Worm (Caenorhabditis elegans) whole organism, L2 larva: ENCODE measurements around the gene dmd-6.
A peak's percentile ranks its signal among the peaks of the same experiment; 100 is the strongest.

Source experiments
- C34F6.9 ChIP-seq: fragments of 150-350 bp; optimal IDR thresholded peaks from 2 replicates; lab custom pipeline; 2014; ENCODE audit warnings: missing biosample characterization, missing genetic modification characterization
- alr-1 ChIP-seq: fragments of 150-350 bp; optimal IDR thresholded peaks from 2 replicates; lab custom pipeline; 2014; ENCODE audit warnings: missing biosample characterization, missing genetic modification characterization
- aly-2 ChIP-seq: fragments of 150-350 bp; optimal IDR thresholded peaks from 2 replicates; lab custom pipeline; 2014; ENCODE audit warnings: missing biosample characterization, missing genetic modification characterization
- ama-1 ChIP-seq: fragments of 150-350 bp; optimal IDR thresholded peaks from 2 replicates; lab custom pipeline; 2018; ENCODE audit warnings: inconsistent platforms
- egl-27 ChIP-seq: sonication (generic microtip); optimal IDR thresholded peaks from 3 replicates; lab custom pipeline; 2017; ENCODE audit warnings: missing biosample characterization, missing genetic modification reagents, missing genetic modification characterization
- elt-1 ChIP-seq: fragments of 150-350 bp; optimal IDR thresholded peaks from 2 replicates; lab custom pipeline; 2014; ENCODE audit warnings: missing biosample characterization, missing genetic modification characterization
- elt-3 ChIP-seq: sonication (generic microtip); optimal IDR thresholded peaks from 2 replicates; lab custom pipeline; 2017; ENCODE audit warnings: missing biosample characterization, missing genetic modification characterization
- fos-1 ChIP-seq: fragments of 150-350 bp; optimal IDR thresholded peaks from 2 replicates; lab custom pipeline; 2014; ENCODE audit warnings: missing biosample characterization, missing genetic modification characterization
- mdl-1 ChIP-seq, 2 experiments: fragments of 150-350 bp in 1 of 2; sonication (generic microtip) in 1 of 2; optimal IDR thresholded peaks; 2 replicates each; lab custom pipeline; 2017; ENCODE audit warnings: missing biosample characterization in 2 of 2, missing genetic modification characterization in 2 of 2
- nhr-129 ChIP-seq: fragments of 150-350 bp; optimal IDR thresholded peaks from 2 replicates; lab custom pipeline; 2014; ENCODE audit warnings: missing biosample characterization, missing genetic modification characterization
- nhr-77 ChIP-seq: fragments of 150-350 bp; optimal IDR thresholded peaks from 2 replicates; lab custom pipeline; 2014; ENCODE audit warnings: missing biosample characterization, missing genetic modification characterization
- peb-1 ChIP-seq: fragments of 150-350 bp; optimal IDR thresholded peaks from 2 replicates; lab custom pipeline; 2014; ENCODE audit warnings: missing biosample characterization, missing genetic modification characterization
- skn-1 ChIP-seq: sonication (generic microtip); optimal IDR thresholded peaks from 2 replicates; lab custom pipeline; 2017; ENCODE audit warnings: missing biosample characterization, missing genetic modification characterization
- snpc-4 ChIP-seq: fragments of 150-350 bp; optimal IDR thresholded peaks from 2 replicates; lab custom pipeline; 2014; ENCODE audit warnings: missing biosample characterization, missing genetic modification characterization
- unc-39 ChIP-seq: fragments of 150-350 bp; optimal IDR thresholded peaks from 2 replicates; lab custom pipeline; 2014; ENCODE audit warnings: missing biosample characterization, missing genetic modification characterization
- unc-62 ChIP-seq: fragments of 150-350 bp; optimal IDR thresholded peaks from 2 replicates; lab custom pipeline; 2014; ENCODE audit warnings: missing biosample characterization, missing genetic modification reagents, missing genetic modification characterization
- ztf-1 ChIP-seq: fragments of 200-800 bp; sonication (Bioruptor generic); conservative IDR thresholded peaks from 2 replicates; pipeline ENCODE4 v1.3.6; 2022; ENCODE audit warnings: missing genetic modification characterization, missing compliant biosample characterization
- ztf-11 ChIP-seq: sonication (generic microtip); optimal IDR thresholded peaks from 2 replicates; lab custom pipeline; 2017; ENCODE audit warnings: missing biosample characterization, missing genetic modification characterization
- ztf-4 ChIP-seq: fragments of 150-350 bp; optimal IDR thresholded peaks from 2 replicates; lab custom pipeline; 2014; ENCODE audit warnings: missing biosample characterization, missing genetic modification characterization

Gene dmd-6

DNA sequence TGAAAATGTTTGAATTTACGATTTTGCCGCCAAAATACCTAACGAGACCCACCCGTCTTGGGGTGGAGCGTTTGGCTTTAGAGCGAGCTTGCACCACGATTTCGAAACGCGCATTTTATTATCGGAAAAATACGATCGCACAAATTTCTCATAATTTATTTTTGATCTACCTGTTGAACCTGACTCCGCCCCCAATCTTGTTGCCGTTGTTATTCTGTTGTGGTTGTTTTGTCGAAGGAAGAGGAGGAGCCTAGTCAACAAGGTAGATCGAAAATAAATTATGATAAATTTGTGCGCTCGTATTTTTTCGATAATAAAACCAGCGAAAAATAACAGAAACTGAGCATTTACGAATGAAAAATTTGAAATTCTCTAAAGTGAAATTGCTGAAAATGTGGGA lies 42.5 kb downstream of the dmd-6 start:
- TF ChIP-seq elt-1 (tag; lab: Kevin White, UChicago): no peak
- no peak for TF ChIP-seq mdl-1 (tag; optimal IDR thresholded peaks at IDR 0.05; lab: Kevin White, UChicago)
- TF ChIP-seq aly-2 (tag; lab: Kevin White, UChicago): no peak
- TF ChIP-seq nhr-77 (tag; lab: Kevin White, UChicago): no peak
- TF ChIP-seq nhr-129 (tag; lab: Kevin White, UChicago): no peak
- no peak for TF ChIP-seq ztf-11 (tag; lab: Kevin White, UChicago)
- no peak for TF ChIP-seq egl-27
- no peak for TF ChIP-seq fos-1 (tag; lab: Kevin White, UChicago)
- TF ChIP-seq ama-1 (lab: Kevin White, UChicago): no peak
- TF ChIP-seq elt-3 (tag; lab: Kevin White, UChicago): no peak
- TF ChIP-seq skn-1 (tag; lab: Kevin White, UChicago): no peak
- TF ChIP-seq ztf-1: no peak
- TF ChIP-seq unc-39 (tag; lab: Kevin White, UChicago): no peak
- no peak for TF ChIP-seq peb-1 (tag; lab: Kevin White, UChicago)
- no peak for TF ChIP-seq ztf-4 (tag; lab: Kevin White, UChicago)

DNA sequence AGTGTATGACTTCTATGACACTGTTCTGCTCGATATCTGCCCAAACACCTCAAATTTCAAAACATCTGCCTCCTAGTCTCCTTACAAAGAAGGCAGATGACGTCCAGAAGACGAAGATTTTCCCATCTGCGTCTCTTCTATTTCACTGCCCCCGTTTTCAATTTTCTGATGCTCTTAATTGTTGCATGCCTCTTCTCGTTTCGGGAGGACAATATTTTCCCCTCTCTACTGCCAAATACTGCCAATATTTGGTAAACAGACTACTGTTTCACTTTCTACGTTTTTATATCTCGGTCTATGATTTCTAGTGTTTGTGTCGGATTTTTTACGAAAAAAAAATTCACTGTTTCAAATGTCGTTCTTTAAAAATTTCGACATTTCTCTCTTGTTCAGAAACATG lies 45.0 kb downstream of the dmd-6 start:
- TF ChIP-seq peb-1 (tag; lab: Kevin White, UChicago) (no peak), alr-1 (no peak), snpc-4 (tag; lab: Kevin White, UChicago) (no peak), nhr-129 (tag; lab: Kevin White, UChicago) (peak; percentile 35), unc-62 (GFP tag; lab: Kevin White, UChicago) (no peak), C34F6.9 (tag; lab: Kevin White, UChicago) (peak; percentile 5), ama-1 (lab: Kevin White, UChicago) (no peak)
